Worm (Caenorhabditis elegans) whole organism, midembryonic: ENCODE results near the gene T25B2.1.

ENCODE experiments used
- T22C8.4 ChIP-seq: fragments of 200-800 bp; sonication (Bioruptor generic); IDR thresholded peaks from 2 replicates; pipeline ENCODE4 v1.3.6; 2022; ENCODE audit warnings: missing genetic modification characterization, missing compliant biosample characterization
- cog-1 ChIP-seq: sonication (generic microtip); optimal IDR thresholded peaks from 2 replicates; lab custom pipeline; 2016; ENCODE audit warnings: missing genetic modification characterization, missing compliant biosample characterization
- flt-1 ChIP-seq: fragments of 200-800 bp; sonication (Bioruptor generic); IDR thresholded peaks from 2 replicates; pipeline ENCODE4 v1.3.6; 2022; ENCODE audit warnings: missing genetic modification characterization, missing compliant biosample characterization
- klf-2 ChIP-seq: fragments of 200-800 bp; sonication (Bioruptor generic); conservative IDR thresholded peaks from 2 replicates; pipeline ENCODE4 v1.3.6; 2022; ENCODE audit warnings: missing genetic modification reagents, missing genetic modification characterization, missing compliant biosample characterization
- med-1 ChIP-seq: sonication (generic microtip); optimal IDR thresholded peaks from 2 replicates; lab custom pipeline; 2017; ENCODE audit warnings: missing genetic modification characterization, mild to moderate bottlenecking, missing compliant biosample characterization, antibody characterized with exemption, missing genetic modification reagents; ENCODE audit not compliant: insufficient read depth
- ref-1 ChIP-seq: fragments of 200-800 bp; sonication (Bioruptor generic); conservative IDR thresholded peaks from 2 replicates; pipeline ENCODE4 v1.3.6; 2022; ENCODE audit warnings: missing genetic modification reagents, missing genetic modification characterization, missing compliant biosample characterization
- tab-1 ChIP-seq: fragments of 200-800 bp; sonication (Bioruptor generic); IDR thresholded peaks from 2 replicates; pipeline ENCODE4 v1.3.6; 2022; ENCODE audit warnings: missing genetic modification characterization, missing compliant biosample characterization
- ztf-23 ChIP-seq: fragments of 200-800 bp; sonication (Bioruptor generic); IDR thresholded peaks from 2 replicates; pipeline ENCODE4 v1.3.6; 2022; ENCODE audit warnings: missing genetic modification reagents, missing genetic modification characterization, missing compliant biosample characterization
- ztf-29 ChIP-seq: fragments of 200-800 bp; sonication (Bioruptor generic); IDR thresholded peaks from 2 replicates; pipeline ENCODE4 v1.3.6; 2022; ENCODE audit warnings: missing genetic modification reagents, missing genetic modification characterization, missing compliant biosample characterization

ce11 chrX:6196627-6197026 lies 22.9 kb downstream of the T25B2.1 start, which contains the start of gene daf-9:
- TF ChIP-seq T22C8.4 (GFP tag; lab: Robert Waterston, UW), result no peak
- TF ChIP-seq klf-2, result no peak
- no peak for TF ChIP-seq ref-1 (GFP tag; lab: Robert Waterston, UW)
- no peak for TF ChIP-seq tab-1
- no peak for TF ChIP-seq ztf-29 (GFP tag; lab: Robert Waterston, UW)
- no peak for TF ChIP-seq flt-1
- TF ChIP-seq cog-1 (tag; lab: Kevin White, UChicago), result no peak
- TF ChIP-seq ztf-23 (GFP tag; lab: Robert Waterston, UW), result no peak
- TF ChIP-seq med-1 (GFP tag; lab: Kevin White, UChicago), result no peak
